Worm (Caenorhabditis elegans) whole organism, early embryonic: ENCODE measurements around the gene C26B9.7.

ENCODE experiments used
- B0310.2 ChIP-seq: sonication (generic microtip); optimal IDR thresholded peaks from 2 replicates; lab custom pipeline; 2016; ENCODE audit warnings: mild to moderate bottlenecking, missing genetic modification characterization, missing compliant biosample characterization
- F13C5.2 ChIP-seq: sonication (generic microtip); optimal IDR thresholded peaks from 2 replicates; lab custom pipeline; 2017; ENCODE audit warnings: mild to moderate bottlenecking, missing genetic modification characterization, inconsistent platforms, missing compliant biosample characterization
- ama-1 ChIP-seq: fragments of 150-350 bp; optimal IDR thresholded peaks from 2 replicates; lab custom pipeline; 2014
- flt-1 ChIP-seq: fragments of 200-800 bp; sonication (Bioruptor generic); IDR thresholded peaks from 2 replicates; pipeline ENCODE4 v1.3.6; 2022; ENCODE audit warnings: missing genetic modification characterization, missing compliant biosample characterization
- hmbx-1 ChIP-seq: sonication (generic microtip); optimal IDR thresholded peaks from 2 replicates; lab custom pipeline; 2016; ENCODE audit warnings: mild to moderate bottlenecking, missing genetic modification characterization, missing compliant biosample characterization
- scrt-1 ChIP-seq: fragments of 200-800 bp; sonication (Bioruptor generic); IDR thresholded peaks from 2 replicates; pipeline ENCODE4 v1.3.6; 2022; ENCODE audit warnings: missing genetic modification characterization, missing compliant biosample characterization
- sea-1 ChIP-seq: fragments of 200-800 bp; sonication (Bioruptor generic); conservative IDR thresholded peaks from 2 replicates; pipeline ENCODE4 v1.3.6; 2022; ENCODE audit warnings: missing genetic modification characterization, missing compliant biosample characterization
- tbx-11 ChIP-seq: fragments of 200-800 bp; sonication (Bioruptor generic); IDR thresholded peaks from 2 replicates; pipeline ENCODE4 v1.3.6; 2022; ENCODE audit warnings: missing genetic modification characterization, missing compliant biosample characterization
- tra-4 ChIP-seq: sonication (generic microtip); optimal IDR thresholded peaks from 2 replicates; lab custom pipeline; 2017; ENCODE audit warnings: missing genetic modification characterization, missing compliant biosample characterization

- TF ChIP-seq B0310.2 (tag; lab: Kevin White, UChicago) (no peak), sea-1 (GFP tag; lab: Robert Waterston, UW) (no peak), scrt-1 (no peak), F13C5.2 (tag; lab: Kevin White, UChicago) (no peak), hmbx-1 (tag; lab: Kevin White, UChicago) (no peak), tbx-11 (GFP tag; lab: Robert Waterston, UW) (no peak), ama-1 (lab: Kevin White, UChicago) (no peak), flt-1 (GFP tag; lab: Robert Waterston, UW) (no peak), tra-4 (no peak)
Observed at ce11 chrX:5348529-5349148, 6.5 kb downstream of the C26B9.7 start, which contains the start of gene syx-3.
